Fruit fly (Drosophila melanogaster) whole organism, wandering third instar larva: ENCODE results near the gene CG15365.

Source experiments
- Abd-B ChIP-seq: fragments of >200 bp; optimal IDR thresholded peaks from 2 replicates; lab custom pipeline; 2017; ENCODE audit warnings: missing biosample characterization, missing genetic modification characterization
- CG32264 ChIP-seq: fragments of 200-800 bp; sonication (Bioruptor generic); optimal IDR thresholded peaks from 2 replicates; lab custom pipeline; 2016; ENCODE audit warnings: missing biosample characterization, missing genetic modification characterization
- CG9705 ChIP-seq: fragments of 200-800 bp; sonication (Bioruptor generic); optimal IDR thresholded peaks from 2 replicates; lab custom pipeline; 2018; ENCODE audit warnings: missing biosample characterization, mild to moderate bottlenecking, missing genetic modification characterization
- Dfd ChIP-seq: fragments of >200 bp; optimal IDR thresholded peaks from 2 replicates; lab custom pipeline; 2017; ENCODE audit warnings: missing biosample characterization, missing genetic modification characterization
- Dif ChIP-seq: fragments of 200-275, 200-300 bp; sonication (Bioruptor generic); optimal IDR thresholded peaks from 2 replicates; lab custom pipeline; 2018; ENCODE audit warnings: missing biosample characterization, missing genetic modification characterization; ENCODE audit not compliant: partially characterized antibody
- GATAd ChIP-seq: sonication (Bioruptor generic); optimal IDR thresholded peaks from 2 replicates; lab custom pipeline; 2016; ENCODE audit warnings: missing biosample characterization, missing genetic modification characterization
- HLH106 ChIP-seq: fragments of 200-800 bp; optimal IDR thresholded peaks from 3 replicates; lab custom pipeline; 2019; ENCODE audit warnings: missing biosample characterization, mild to moderate bottlenecking, missing genetic modification characterization, moderate library complexity
- Hnf4 ChIP-seq: fragments of 200-800 bp; sonication (Bioruptor generic); optimal IDR thresholded peaks from 2 replicates; lab custom pipeline; 2016; ENCODE audit warnings: missing biosample characterization, mild to moderate bottlenecking, missing genetic modification characterization
- Hr78 ChIP-seq: fragments of >200 bp; optimal IDR thresholded peaks from 2 replicates; lab custom pipeline; 2017; ENCODE audit warnings: missing biosample characterization, missing genetic modification characterization
- Myc ChIP-seq: fragments of >200 bp; optimal IDR thresholded peaks from 2 replicates; lab custom pipeline; 2017
- N ChIP-seq: fragments of >200 bp; optimal IDR thresholded peaks from 2 replicates; lab custom pipeline; 2018; ENCODE audit warnings: missing biosample characterization, missing external identifiers, missing genetic modification characterization
- OdsH ChIP-seq: fragments of 200-800 bp; sonication (Bioruptor generic); optimal IDR thresholded peaks from 2 replicates; lab custom pipeline; 2016; ENCODE audit warnings: missing biosample characterization, mild to moderate bottlenecking, missing genetic modification characterization
- Rel ChIP-seq, 2 experiments: fragments of 200-800 bp; sonication (Bioruptor generic) in 1 of 2; optimal IDR thresholded peaks; 2 replicates in 1 of 2; 3 replicates in 1 of 2; lab custom pipeline; 2016 to 2019; ENCODE audit warnings: mild to moderate bottlenecking in 2 of 2, missing biosample characterization in 2 of 2, missing genetic modification characterization in 2 of 2, moderate library complexity in 1 of 2
- Sp1 ChIP-seq: fragments of 200-800 bp; sonication (Bioruptor generic); optimal IDR thresholded peaks from 3 replicates; lab custom pipeline; 2019; ENCODE audit warnings: missing biosample characterization, mild to moderate bottlenecking, missing genetic modification characterization, moderate library complexity
- br ChIP-seq: fragments of 200-800 bp; sonication (Bioruptor generic); optimal IDR thresholded peaks from 2 replicates; lab custom pipeline; 2016; ENCODE audit warnings: missing biosample characterization, missing genetic modification characterization
- brk ChIP-seq: fragments of 200-800 bp; sonication (Bioruptor generic); optimal IDR thresholded peaks from 2 replicates; lab custom pipeline; 2016; ENCODE audit warnings: missing biosample characterization, mild to moderate bottlenecking, missing genetic modification characterization
- dl ChIP-seq, 2 experiments: fragments of 175-275, 200-275 bp in 1 of 2; fragments of 200-275 bp in 1 of 2; sonication (Bioruptor generic); optimal IDR thresholded peaks; lab custom pipeline; 2018; ENCODE audit warnings: mild to moderate bottlenecking in 2 of 2, missing biosample characterization in 2 of 2, missing genetic modification characterization in 2 of 2, moderate library complexity in 2 of 2; ENCODE audit not compliant: partially characterized antibody in 2 of 2, insufficient read depth in 1 of 2
- dmrt93B ChIP-seq: fragments of 200-800 bp; sonication (Bioruptor generic); optimal IDR thresholded peaks from 2 replicates; lab custom pipeline; 2018; ENCODE audit warnings: missing biosample characterization, mild to moderate bottlenecking, missing genetic modification characterization
- ey ChIP-seq: fragments of 200-800 bp; sonication (Bioruptor generic); optimal IDR thresholded peaks from 2 replicates; lab custom pipeline; 2016; ENCODE audit warnings: missing biosample characterization, missing genetic modification characterization
- foxo ChIP-seq, 2 experiments: fragments of 200-800 bp; sonication (Bioruptor generic); optimal IDR thresholded peaks; 2 replicates in 1 of 2; 3 replicates in 1 of 2; lab custom pipeline; 2016 to 2017; ENCODE audit warnings: missing biosample characterization in 2 of 2, missing genetic modification characterization in 2 of 2
- fru ChIP-seq: fragments of 200-800 bp; sonication (Bioruptor generic); optimal IDR thresholded peaks from 3 replicates; lab custom pipeline; 2016; ENCODE audit warnings: missing biosample characterization, mild to moderate bottlenecking, missing genetic modification characterization
- h ChIP-seq: fragments of 200-800 bp; sonication (Bioruptor generic); optimal IDR thresholded peaks from 3 replicates; lab custom pipeline; 2016; ENCODE audit warnings: missing biosample characterization, mild to moderate bottlenecking, missing genetic modification characterization
- jim ChIP-seq: fragments of 175-275, 200-325 bp; sonication (Bioruptor generic); optimal IDR thresholded peaks from 2 replicates; lab custom pipeline; 2016; ENCODE audit warnings: missing biosample characterization, mild to moderate bottlenecking, missing genetic modification characterization
- lola ChIP-seq: fragments of >200 bp; optimal IDR thresholded peaks from 2 replicates; lab custom pipeline; 2017; ENCODE audit warnings: missing biosample characterization, missing genetic modification characterization
- pan ChIP-seq: fragments of >200 bp; optimal IDR thresholded peaks from 2 replicates; lab custom pipeline; 2017
- psq ChIP-seq: fragments of 200-800 bp; sonication (Bioruptor generic); optimal IDR thresholded peaks from 3 replicates; lab custom pipeline; 2017; ENCODE audit warnings: missing biosample characterization, mild to moderate bottlenecking, missing genetic modification characterization, moderate library complexity
- rgr ChIP-seq: fragments of 200-800 bp; sonication (Bioruptor generic); optimal IDR thresholded peaks from 3 replicates; lab custom pipeline; 2016; ENCODE audit warnings: missing biosample characterization, mild to moderate bottlenecking, missing genetic modification characterization
- sage ChIP-seq: fragments of 200-800 bp; sonication (Bioruptor generic); optimal IDR thresholded peaks from 2 replicates; lab custom pipeline; 2016; ENCODE audit warnings: missing biosample characterization, mild to moderate bottlenecking, missing genetic modification characterization
- sv ChIP-seq: fragments of 200-800 bp; sonication (Bioruptor generic); optimal IDR thresholded peaks from 3 replicates; lab custom pipeline; 2016; ENCODE audit warnings: missing biosample characterization, missing genetic modification characterization
- tai ChIP-seq: sonication (Bioruptor generic); optimal IDR thresholded peaks from 2 replicates; lab custom pipeline; 2016; ENCODE audit warnings: missing biosample characterization, missing genetic modification characterization
- usp ChIP-seq: fragments of >200 bp; optimal IDR thresholded peaks from 2 replicates; lab custom pipeline; 2017; ENCODE audit warnings: missing biosample characterization, missing genetic modification characterization
- woc ChIP-seq: sonication (Bioruptor generic); optimal IDR thresholded peaks from 2 replicates; lab custom pipeline; 2016; ENCODE audit warnings: missing biosample characterization, mild to moderate bottlenecking, missing genetic modification characterization

Gene CG15365

DNA sequence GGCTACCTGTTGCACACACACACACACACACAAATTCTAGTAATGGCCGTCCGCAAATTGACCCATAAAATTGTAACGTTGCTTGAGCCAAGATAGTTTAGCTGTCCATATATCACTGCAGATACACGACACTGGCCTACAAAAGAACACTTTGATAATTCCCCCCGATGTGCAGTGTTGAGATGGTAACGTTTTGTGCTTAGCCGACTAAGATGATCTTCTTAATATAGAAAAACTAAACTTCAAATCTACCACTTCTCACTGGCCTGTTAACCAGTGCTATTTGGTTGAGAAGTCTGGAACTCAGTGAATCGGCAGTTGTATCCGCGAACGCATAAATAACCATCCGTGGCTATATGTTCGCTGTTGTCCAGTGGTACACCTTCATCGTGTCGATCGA lies 1.0 kb upstream of the CG15365 start:
- TF ChIP-seq pan = no peak
- TF ChIP-seq tai = no peak
- no peak for TF ChIP-seq HLH106 (tag; lab: Kevin White, UChicago)
- TF ChIP-seq usp (GFP tag; lab: Kevin White, UChicago) = no peak
- no peak for TF ChIP-seq lola (GFP tag; lab: Kevin White, UChicago)
- no peak for TF ChIP-seq sv (GFP tag; lab: Kevin White, UChicago)
- peak; percentile 9 for TF ChIP-seq ey (GFP tag; lab: Kevin White, UChicago)
- TF ChIP-seq Dif (GFP tag; lab: Kevin White, UChicago) = no peak
- no peak for TF ChIP-seq h
- TF ChIP-seq jim (GFP tag; lab: Kevin White, UChicago) = no peak
- no peak for TF ChIP-seq Sp1
- no peak for TF ChIP-seq CG32264 (GFP tag; lab: Kevin White, UChicago)
- no peak for TF ChIP-seq dmrt93B (GFP tag; lab: Kevin White, UChicago)
- peak; percentile 26 for TF ChIP-seq Dfd
- TF ChIP-seq woc (GFP tag; lab: Kevin White, UChicago) = no peak

DNA sequence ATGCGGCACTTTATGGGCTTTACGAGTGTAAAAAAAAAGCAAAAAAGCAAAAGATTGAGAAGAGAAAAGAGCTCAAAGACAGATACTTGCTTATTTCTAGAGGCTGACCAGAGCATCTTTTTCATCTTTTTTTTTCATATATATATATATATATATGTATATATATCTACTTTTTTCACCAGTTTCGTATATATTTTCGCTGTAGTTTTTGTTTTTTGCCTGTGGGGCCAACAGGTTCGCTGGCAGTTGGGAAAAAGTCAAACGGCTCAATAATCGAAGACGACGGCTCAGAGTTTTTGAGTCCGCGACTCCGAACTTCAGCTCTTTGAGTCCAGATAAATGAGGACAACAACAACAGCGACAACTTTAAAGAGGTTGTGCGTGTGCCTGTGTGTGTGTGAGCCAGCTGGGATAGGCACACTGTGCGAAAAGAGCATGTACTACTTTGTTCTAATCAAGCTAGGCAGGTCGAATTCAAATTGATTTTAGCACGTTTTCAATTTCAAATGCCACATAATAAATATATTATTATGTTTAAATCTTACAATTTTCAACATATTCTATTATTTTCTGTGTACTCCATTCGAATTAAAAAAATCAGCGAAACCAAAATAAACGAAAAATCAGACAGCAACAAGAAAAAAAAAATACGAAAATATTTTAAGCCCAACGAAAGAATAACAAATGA lies 837 bp downstream of the CG15365 start:
- TF ChIP-seq Rel (GFP tag; optimal IDR thresholded peaks at IDR 0.05; lab: Kevin White, UChicago) (peak; percentile 19), Rel (tag; optimal IDR thresholded peaks at IDR 0.05; lab: Kevin White, UChicago) (peak; percentile 34), Dif (GFP tag; lab: Kevin White, UChicago) (no peak), pan (no peak), dmrt93B (GFP tag; lab: Kevin White, UChicago) (peak; percentile 64), dl (GFP tag; optimal IDR thresholded peaks at IDR 0.05; lab: Kevin White, UChicago; ENCODE audit: insufficient read depth in 1 of 2, partially characterized antibody in 2 of 2) (no peak), Hnf4 (GFP tag; lab: Kevin White, UChicago) (peak; percentile 56), HLH106 (tag; lab: Kevin White, UChicago) (peak; percentile 80), fru (peak; percentile 75), OdsH (GFP tag; lab: Kevin White, UChicago) (peak; percentile 75), lola (GFP tag; lab: Kevin White, UChicago) (no peak), psq (GFP tag; lab: Kevin White, UChicago) (peak; percentile 72), woc (GFP tag; lab: Kevin White, UChicago) (peak; percentile 45), foxo (GFP tag; optimal IDR thresholded peaks at IDR 0.05; lab: Kevin White, UChicago) (peak in 1 of 2 experiments; percentile 87), br (GFP tag; lab: Kevin White, UChicago) (peak; percentile 33), rgr (GFP tag; lab: Kevin White, UChicago) (peak; percentile 78), Dfd (no peak), Sp1 (peak; percentile 82), brk (peak; percentile 45), ey (GFP tag; lab: Kevin White, UChicago) (peak; percentile 64), h (peak; percentile 85), N (GFP tag; lab: Kevin White, UChicago) (no peak), Myc (lab: Kevin White, UChicago) (no peak), Hr78 (GFP tag; lab: Kevin White, UChicago) (no peak), sage (GFP tag; lab: Kevin White, UChicago) (peak; percentile 74), CG9705 (GFP tag; lab: Kevin White, UChicago) (peak; percentile 4)

DNA sequence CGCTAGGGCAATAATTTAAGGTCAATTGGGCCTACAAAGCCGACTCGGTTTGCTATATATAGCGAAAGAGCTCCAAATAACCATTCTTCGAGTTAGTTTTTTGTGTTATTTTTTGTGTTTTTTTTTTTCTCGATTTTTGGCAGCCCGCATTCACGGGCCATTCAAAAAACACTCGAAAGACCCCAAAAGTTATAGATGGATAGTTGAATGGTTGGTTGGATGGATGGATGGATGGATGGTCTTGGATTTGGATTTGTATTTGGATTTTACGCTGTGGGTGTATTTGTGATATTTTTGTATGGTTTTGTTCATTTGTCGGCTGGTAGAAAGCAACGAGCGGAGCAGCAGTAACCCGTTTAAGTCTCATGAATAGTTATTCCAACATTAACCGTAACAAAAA lies 3.8 kb downstream of the CG15365 start:
- TF ChIP-seq sv (GFP tag; lab: Kevin White, UChicago) (no peak), Abd-B (no peak)

DNA sequence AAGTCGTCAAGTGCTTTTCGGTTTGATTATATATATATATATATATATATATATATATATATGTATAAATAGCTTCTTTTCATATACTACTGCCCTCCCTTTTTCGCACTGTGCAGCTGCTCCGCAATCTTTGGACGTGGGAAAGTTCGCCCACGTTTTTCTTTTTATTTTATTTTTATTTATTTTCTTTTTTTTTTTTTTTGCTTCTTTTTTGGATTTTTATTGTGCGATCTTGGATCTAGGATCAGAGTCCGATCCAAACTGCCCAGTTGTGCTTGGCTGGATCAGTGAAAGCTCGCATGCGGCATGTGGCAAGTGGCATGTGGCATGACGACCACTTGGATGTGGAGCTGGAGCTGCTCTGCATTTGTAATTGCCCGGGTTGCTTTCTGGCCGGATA lies 4.4 kb downstream of the CG15365 start:
- TF ChIP-seq GATAd (GFP tag; lab: Kevin White, UChicago) (no peak), pan (no peak), Hnf4 (GFP tag; lab: Kevin White, UChicago) (no peak), dmrt93B (GFP tag; lab: Kevin White, UChicago) (no peak), fru (no peak), tai (no peak), OdsH (GFP tag; lab: Kevin White, UChicago) (no peak), lola (GFP tag; lab: Kevin White, UChicago) (no peak)
